Fruit fly (Drosophila melanogaster): ENCODE data around the gene CG14636.

Gene CG14636

dm6 chr3R:4215264-4215993 lies at the start of gene CG14636:
Gene CG14636 (minus strand): TSS chr3R:4215314.
- no peak for TF ChIP-seq D1 (tag; optimal IDR thresholded peaks at IDR 0.05)
- peak; percentile 81; the same call in 1 of the 2 replicates for TF ChIP-seq CG32121 (GFP tag; IDR thresholded peaks at IDR 0.05)
- TF ChIP-seq EcR (GFP tag; optimal IDR thresholded peaks at IDR 0.05): no peak
- TF ChIP-seq Pif1A (GFP tag; optimal IDR thresholded peaks at IDR 0.05): peak; percentile 78
- TF ChIP-seq Pif1B (GFP tag; optimal IDR thresholded peaks at IDR 0.05): peak; percentile 56
- TF ChIP-seq CG10348 (GFP tag; IDR thresholded peaks at IDR 0.05): no peak
- TF ChIP-seq CG15710 (tag; optimal IDR thresholded peaks at IDR 0.05): peak; percentile 46
- TF ChIP-seq Snoo (tag; optimal IDR thresholded peaks at IDR 0.05): peak; percentile 63
- no peak for TF ChIP-seq CG34367 (tag; optimal IDR thresholded peaks at IDR 0.05)
- no peak for TF ChIP-seq CG12605 (GFP tag; IDR thresholded peaks at IDR 0.05)
- peak; percentile 33 for TF ChIP-seq CG8159 (tag; optimal IDR thresholded peaks at IDR 0.05)
- peak; percentile 24 for TF ChIP-seq CG13204 (GFP tag; optimal IDR thresholded peaks at IDR 0.05)
- peak; percentile 19 for TF ChIP-seq CG9948 (tag; optimal IDR thresholded peaks at IDR 0.05)
- peak; percentile 51; the same call in 2 of the 3 replicates for TF ChIP-seq CG4496 (GFP tag; IDR thresholded peaks at IDR 0.05)
- TF ChIP-seq fd96Ca (GFP tag; IDR thresholded peaks at IDR 0.05): peak; percentile 83
- no peak for TF ChIP-seq gl (tag; optimal IDR thresholded peaks at IDR 0.05)
- no peak for TF ChIP-seq CG14655 (GFP tag; optimal IDR thresholded peaks at IDR 0.05)
- TF ChIP-seq CG17806 (tag; optimal IDR thresholded peaks at IDR 0.05): peak; percentile 35
- TF ChIP-seq rn (GFP tag; IDR thresholded peaks at IDR 0.05): peak; percentile 36; the same call in 1 of the 2 replicates
- no peak for TF ChIP-seq CG8301 (tag; optimal IDR thresholded peaks at IDR 0.05)
- TF ChIP-seq Ets98B (GFP tag; IDR thresholded peaks at IDR 0.05): peak; percentile 65

- TF ChIP-seq CG8301 (tag; optimal IDR thresholded peaks at IDR 0.05) (no peak), Snoo (tag; optimal IDR thresholded peaks at IDR 0.05) (no peak), CG17806 (tag; optimal IDR thresholded peaks at IDR 0.05) (no peak), CG15710 (tag; optimal IDR thresholded peaks at IDR 0.05) (no peak), gl (tag; optimal IDR thresholded peaks at IDR 0.05) (no peak), rn (GFP tag; IDR thresholded peaks at IDR 0.05) (no peak), Ets98B (GFP tag; IDR thresholded peaks at IDR 0.05) (no peak), CG8159 (tag; optimal IDR thresholded peaks at IDR 0.05) (no peak), CG13204 (GFP tag; optimal IDR thresholded peaks at IDR 0.05) (no peak), CG32121 (GFP tag; IDR thresholded peaks at IDR 0.05) (no peak)
Observed at dm6 chr3R:4256672-4257071, 41.6 kb upstream of the CG14636 start, which contains the start of gene Or82a. Gene Or82a (plus strand): TSS chr3R:4256972.

- no peak for TF ChIP-seq CG8301 (tag; optimal IDR thresholded peaks at IDR 0.05)
- TF ChIP-seq CG17806 (tag; optimal IDR thresholded peaks at IDR 0.05): no peak
- no peak for TF ChIP-seq CG15710 (tag; optimal IDR thresholded peaks at IDR 0.05)
- TF ChIP-seq fd96Ca (GFP tag; IDR thresholded peaks at IDR 0.05): no peak
- TF ChIP-seq CG14655 (GFP tag; optimal IDR thresholded peaks at IDR 0.05): no peak
- TF ChIP-seq Pif1A (GFP tag; optimal IDR thresholded peaks at IDR 0.05): no peak
- TF ChIP-seq rn (GFP tag; IDR thresholded peaks at IDR 0.05): no peak
- TF ChIP-seq EcR (GFP tag; optimal IDR thresholded peaks at IDR 0.05): no peak
- no peak for TF ChIP-seq CG32121 (GFP tag; IDR thresholded peaks at IDR 0.05)
- no peak for TF ChIP-seq Pif1B (GFP tag; optimal IDR thresholded peaks at IDR 0.05)
- TF ChIP-seq CG12605 (GFP tag; IDR thresholded peaks at IDR 0.05): no peak
- TF ChIP-seq CG34367 (tag; optimal IDR thresholded peaks at IDR 0.05): no peak
- TF ChIP-seq gl (tag; optimal IDR thresholded peaks at IDR 0.05): no peak
- no peak for TF ChIP-seq CG9948 (tag; optimal IDR thresholded peaks at IDR 0.05)
Observed at dm6 chr3R:4254408-4254807, 39.3 kb upstream of the CG14636 start, which contains the start of gene TwdlV. Gene TwdlV (plus strand): TSS chr3R:4254708.

dm6 chr3R:4252943-4253342 lies 37.8 kb upstream of the CG14636 start, which contains the start of gene CG14644:
Gene CG14644 (minus strand): TSS chr3R:4253043.
- no peak for TF ChIP-seq CG13204 (GFP tag; optimal IDR thresholded peaks at IDR 0.05)
- TF ChIP-seq CG9948 (tag; optimal IDR thresholded peaks at IDR 0.05): no peak
- no peak for TF ChIP-seq Ets98B (GFP tag; IDR thresholded peaks at IDR 0.05)
- TF ChIP-seq CG8159 (tag; optimal IDR thresholded peaks at IDR 0.05): no peak

dm6 chr3R:4251241-4251640 lies 36.1 kb upstream of the CG14636 start, which contains the start of gene TwdlG:
Gene TwdlG (minus strand): TSS chr3R:4251341.
- TF ChIP-seq CG17806 (tag; optimal IDR thresholded peaks at IDR 0.05): no peak
- no peak for TF ChIP-seq Ets98B (GFP tag; IDR thresholded peaks at IDR 0.05)
- TF ChIP-seq CG10348 (GFP tag; IDR thresholded peaks at IDR 0.05): no peak
- TF ChIP-seq CG8301 (tag; optimal IDR thresholded peaks at IDR 0.05): no peak
- no peak for TF ChIP-seq Pif1A (GFP tag; optimal IDR thresholded peaks at IDR 0.05)

- TF ChIP-seq fd96Ca (GFP tag; IDR thresholded peaks at IDR 0.05) (no peak), CG17806 (tag; optimal IDR thresholded peaks at IDR 0.05) (no peak), Pif1B (GFP tag; optimal IDR thresholded peaks at IDR 0.05) (no peak), CG10348 (GFP tag; IDR thresholded peaks at IDR 0.05) (no peak), CG8159 (tag; optimal IDR thresholded peaks at IDR 0.05) (no peak), EcR (GFP tag; optimal IDR thresholded peaks at IDR 0.05) (no peak), CG12605 (GFP tag; IDR thresholded peaks at IDR 0.05) (no peak), CG14655 (GFP tag; optimal IDR thresholded peaks at IDR 0.05) (no peak), CG8301 (tag; optimal IDR thresholded peaks at IDR 0.05) (no peak), CG32121 (GFP tag; IDR thresholded peaks at IDR 0.05) (no peak), CG4496 (GFP tag; IDR thresholded peaks at IDR 0.05) (no peak)
Observed at dm6 chr3R:4249947-4250346, 34.8 kb upstream of the CG14636 start.

Data from whole organism, pupa.